Worm (Caenorhabditis elegans) whole organism, L3 larva: ENCODE results near the gene ifa-3.

Experiments
- R02D3.7 ChIP-seq: fragments of 150-350 bp; optimal IDR thresholded peaks from 2 replicates; lab custom pipeline; 2014; ENCODE audit warnings: missing biosample characterization, missing genetic modification characterization
- nhr-23 ChIP-seq: fragments of 150-350 bp; optimal IDR thresholded peaks from 2 replicates; lab custom pipeline; 2014; ENCODE audit warnings: missing biosample characterization, missing genetic modification reagents, missing genetic modification characterization
- nhr-76 ChIP-seq: fragments of 150-350 bp; sonication (generic microtip); optimal IDR thresholded peaks from 5 replicates; lab custom pipeline; 2014; ENCODE audit warnings: missing biosample characterization, missing genetic modification characterization
- sea-2 ChIP-seq: fragments of 150-350 bp; sonication (generic microtip); optimal IDR thresholded peaks from 4 replicates; lab custom pipeline; 2014; ENCODE audit warnings: missing biosample characterization, missing genetic modification reagents, missing genetic modification characterization
- snpc-4 ChIP-seq: fragments of 150-350 bp; optimal IDR thresholded peaks from 2 replicates; lab custom pipeline; 2014; ENCODE audit warnings: missing biosample characterization, missing genetic modification characterization

DNA sequence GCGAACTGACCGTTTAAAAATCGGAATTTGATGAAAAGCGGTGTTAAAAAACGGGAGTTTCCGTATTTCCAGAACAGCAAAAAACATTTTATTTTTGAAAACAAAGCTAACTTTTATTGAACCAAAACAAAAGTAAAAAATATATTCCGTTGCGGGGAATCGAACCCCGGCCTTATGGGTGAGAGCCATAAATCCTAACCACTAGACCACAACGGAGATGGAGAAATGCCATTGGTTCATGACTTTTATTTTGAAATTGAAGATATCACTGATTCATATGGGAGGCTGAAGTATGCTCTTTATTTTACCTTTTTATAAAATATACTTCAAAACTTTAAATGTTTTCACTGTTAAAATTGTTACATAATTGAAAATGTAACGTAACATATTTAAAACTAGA lies 15.3 kb upstream of the ifa-3 start:
- TF ChIP-seq R02D3.7 (tag; lab: Kevin White, UChicago) = no peak
- TF ChIP-seq snpc-4 (tag; lab: Kevin White, UChicago) = no peak
- no peak for TF ChIP-seq nhr-76 (tag; lab: Kevin White, UChicago)
- TF ChIP-seq sea-2 (GFP tag; lab: Kevin White, UChicago) = no peak
- TF ChIP-seq nhr-23 = no peak
